Worm (Caenorhabditis elegans) whole organism, L4 larva: ENCODE data around the gene ule-3.

ENCODE experiments used
- D1046.2 ChIP-seq: fragments of 200-800 bp; sonication (Bioruptor generic); IDR thresholded peaks from 2 replicates; pipeline ENCODE4 v1.3.6; 2022; ENCODE audit warnings: missing genetic modification characterization, missing compliant biosample characterization
- F10B5.3 ChIP-seq: sonication (generic microtip); optimal IDR thresholded peaks from 2 replicates; lab custom pipeline; 2016; ENCODE audit warnings: mild to moderate bottlenecking, missing genetic modification characterization, missing compliant biosample characterization
- F37D6.2 ChIP-seq: sonication (generic microtip); optimal IDR thresholded peaks from 2 replicates; lab custom pipeline; 2016; ENCODE audit warnings: mild to moderate bottlenecking, missing genetic modification characterization, missing compliant biosample characterization
- F49E8.2 ChIP-seq: sonication (generic microtip); optimal IDR thresholded peaks from 2 replicates; lab custom pipeline; 2016; ENCODE audit warnings: missing compliant biosample characterization, mild to moderate bottlenecking, missing genetic modification characterization, borderline replicate concordance
- Y48G9A.11 ChIP-seq: fragments of 200-800 bp; sonication (Bioruptor generic); IDR thresholded peaks from 2 replicates; pipeline ENCODE4 v1.3.6; 2022; ENCODE audit warnings: missing genetic modification reagents, missing genetic modification characterization, missing compliant biosample characterization
- Y75B8A.6 ChIP-seq: fragments of 200-800 bp; sonication (Bioruptor generic); IDR thresholded peaks from 2 replicates; pipeline ENCODE4 v1.3.6; 2022; ENCODE audit warnings: missing genetic modification reagents, missing genetic modification characterization, missing compliant biosample characterization
- ZK546.5 ChIP-seq, 2 experiments: sonication (generic microtip); optimal IDR thresholded peaks; 2 replicates each; lab custom pipeline; 2017; ENCODE audit warnings: missing biosample characterization in 2 of 2, missing genetic modification characterization in 2 of 2
- arid-1 ChIP-seq: fragments of 200-800 bp; sonication (Bioruptor generic); conservative IDR thresholded peaks from 2 replicates; pipeline ENCODE4 v1.3.6; 2022; ENCODE audit warnings: missing genetic modification reagents, missing genetic modification characterization, missing compliant biosample characterization
- ceh-20 ChIP-seq: fragments of 200-800 bp; sonication (Bioruptor generic); IDR thresholded peaks from 2 replicates; pipeline ENCODE4 v1.3.6; 2022; ENCODE audit warnings: missing genetic modification reagents, missing genetic modification characterization, missing compliant biosample characterization
- ceh-28 ChIP-seq: fragments of 150-350 bp; optimal IDR thresholded peaks from 2 replicates; lab custom pipeline; 2014; ENCODE audit warnings: missing biosample characterization, missing genetic modification reagents, missing genetic modification characterization
- ceh-32 ChIP-seq: sonication (generic microtip); optimal IDR thresholded peaks from 2 replicates; lab custom pipeline; 2016; ENCODE audit warnings: mild to moderate bottlenecking, missing genetic modification characterization, missing compliant biosample characterization; ENCODE audit not compliant: poor library complexity
- ceh-44 ChIP-seq: fragments of 200-800 bp; sonication (Bioruptor generic); IDR thresholded peaks from 2 replicates; pipeline ENCODE4 v1.3.6; 2022; ENCODE audit warnings: missing genetic modification reagents, missing genetic modification characterization, missing compliant biosample characterization
- ceh-62 ChIP-seq: sonication (generic microtip); optimal IDR thresholded peaks from 2 replicates; lab custom pipeline; 2017; ENCODE audit warnings: missing biosample characterization, missing genetic modification characterization
- ceh-82 ChIP-seq: sonication (generic microtip); optimal IDR thresholded peaks from 2 replicates; lab custom pipeline; 2017; ENCODE audit warnings: missing biosample characterization, missing genetic modification characterization
- daf-12 ChIP-seq: fragments of 150-350 bp; optimal IDR thresholded peaks from 2 replicates; lab custom pipeline; 2014; ENCODE audit warnings: missing biosample characterization, missing genetic modification reagents, missing genetic modification characterization
- daf-19 ChIP-seq: fragments of 200-800 bp; sonication (Bioruptor generic); conservative IDR thresholded peaks from 2 replicates; pipeline ENCODE4 v1.3.6; 2022; ENCODE audit warnings: missing genetic modification characterization, missing compliant biosample characterization
- daf-8 ChIP-seq: fragments of 200-800 bp; sonication (Bioruptor generic); IDR thresholded peaks from 2 replicates; pipeline ENCODE4 v1.3.6; 2022; ENCODE audit warnings: missing genetic modification characterization, missing compliant biosample characterization
- dmd-6 ChIP-seq: fragments of 200-800 bp; sonication (Bioruptor generic); IDR thresholded peaks from 2 replicates; pipeline ENCODE4 v1.3.6; 2022; ENCODE audit warnings: missing genetic modification reagents, missing genetic modification characterization, missing compliant biosample characterization
- dve-1 ChIP-seq: sonication (generic microtip); optimal IDR thresholded peaks from 2 replicates; lab custom pipeline; 2017; ENCODE audit warnings: antibody characterized with exemption, mild to moderate bottlenecking, missing genetic modification characterization, missing compliant biosample characterization; ENCODE audit not compliant: insufficient read depth
- egl-27 ChIP-seq: sonication (generic microtip); optimal IDR thresholded peaks from 3 replicates; lab custom pipeline; 2017; ENCODE audit warnings: missing biosample characterization, missing genetic modification reagents, missing genetic modification characterization
- fos-1 ChIP-seq: fragments of 150-350 bp; optimal IDR thresholded peaks from 2 replicates; lab custom pipeline; 2014; ENCODE audit warnings: missing biosample characterization, missing genetic modification characterization
- hlh-11 ChIP-seq: fragments of 200-800 bp; sonication (Bioruptor generic); optimal IDR thresholded peaks from 2 replicates; lab custom pipeline; 2018; ENCODE audit warnings: mild to moderate bottlenecking, missing genetic modification characterization, missing compliant biosample characterization
- hlh-30 ChIP-seq: sonication (generic microtip); optimal IDR thresholded peaks from 2 replicates; lab custom pipeline; 2017; ENCODE audit warnings: antibody characterized with exemption, mild to moderate bottlenecking, missing genetic modification characterization, missing compliant biosample characterization; ENCODE audit not compliant: insufficient read depth
- lin-29 ChIP-seq: fragments of 200-800 bp; sonication (Bioruptor generic); IDR thresholded peaks from 2 replicates; pipeline ENCODE4 v1.3.6; 2022; ENCODE audit warnings: missing genetic modification reagents, missing genetic modification characterization, missing compliant biosample characterization
- lir-3 ChIP-seq: sonication (generic microtip); optimal IDR thresholded peaks from 2 replicates; lab custom pipeline; 2016; ENCODE audit warnings: mild to moderate bottlenecking, missing genetic modification characterization, missing compliant biosample characterization
- madf-9 ChIP-seq: fragments of 200-800 bp; sonication (Bioruptor generic); conservative IDR thresholded peaks from 2 replicates; pipeline ENCODE4 v1.3.6; 2022; ENCODE audit warnings: missing genetic modification reagents, missing genetic modification characterization, missing compliant biosample characterization
- mep-1 ChIP-seq: fragments of 150-350 bp; sonication (generic microtip); optimal IDR thresholded peaks from 3 replicates; lab custom pipeline; 2014; ENCODE audit warnings: missing biosample characterization, missing genetic modification characterization
- mes-2 ChIP-seq: sonication (generic microtip); optimal IDR thresholded peaks from 2 replicates; lab custom pipeline; 2016; ENCODE audit warnings: missing genotype, mild to moderate bottlenecking, missing genetic modification characterization, missing compliant biosample characterization; ENCODE audit not compliant: poor library complexity, severe bottlenecking
- mxl-2 ChIP-seq: fragments of 200-800 bp; sonication (Bioruptor generic); conservative IDR thresholded peaks from 2 replicates; pipeline ENCODE4 v1.3.6; 2022; ENCODE audit warnings: missing genetic modification reagents, missing genetic modification characterization, missing compliant biosample characterization
- nhr-10 ChIP-seq: fragments of 150-350 bp; optimal IDR thresholded peaks from 2 replicates; lab custom pipeline; 2014; ENCODE audit warnings: missing biosample characterization, missing genetic modification characterization
- nhr-102 ChIP-seq: sonication (generic microtip); optimal IDR thresholded peaks from 2 replicates; lab custom pipeline; 2016; ENCODE audit warnings: mild to moderate bottlenecking, missing genetic modification characterization, moderate library complexity, missing compliant biosample characterization
- nhr-25 ChIP-seq: sonication (generic microtip); optimal IDR thresholded peaks from 2 replicates; lab custom pipeline; 2017; ENCODE audit warnings: missing genetic modification characterization, mild to moderate bottlenecking, missing compliant biosample characterization, antibody characterized with exemption, moderate library complexity, borderline replicate concordance; ENCODE audit not compliant: insufficient read depth
- nhr-42 ChIP-seq: fragments of 200-800 bp; sonication (Bioruptor generic); IDR thresholded peaks from 2 replicates; pipeline ENCODE4 v1.3.6; 2022; ENCODE audit warnings: missing genetic modification characterization, missing compliant biosample characterization
- nhr-76 ChIP-seq: fragments of 150-350 bp; optimal IDR thresholded peaks from 2 replicates; lab custom pipeline; 2014; ENCODE audit warnings: missing biosample characterization, missing genetic modification characterization
- nhr-77 ChIP-seq: fragments of 150-350 bp; optimal IDR thresholded peaks from 2 replicates; lab custom pipeline; 2014; ENCODE audit warnings: missing biosample characterization, missing genetic modification characterization
- php-3 ChIP-seq: fragments of 200-800 bp; sonication (Bioruptor generic); IDR thresholded peaks from 2 replicates; pipeline ENCODE4 v1.3.6; 2022; ENCODE audit warnings: missing genetic modification reagents, missing genetic modification characterization, missing compliant biosample characterization
- sdz-12 ChIP-seq: fragments of 200-800 bp; sonication (Bioruptor generic); optimal IDR thresholded peaks from 2 replicates; lab custom pipeline; 2018; ENCODE audit warnings: mild to moderate bottlenecking, missing genetic modification characterization, missing compliant biosample characterization
- set-16 ChIP-seq: fragments of 200-800 bp; sonication (Bioruptor generic); IDR thresholded peaks from 2 replicates; pipeline ENCODE4 v1.3.6; 2022; ENCODE audit warnings: missing genetic modification reagents, missing genetic modification characterization, missing compliant biosample characterization
- snpc-4 ChIP-seq: fragments of 150-350 bp; optimal IDR thresholded peaks from 2 replicates; lab custom pipeline; 2014; ENCODE audit warnings: missing biosample characterization, missing genetic modification characterization
- unc-130 ChIP-seq: sonication (generic microtip); optimal IDR thresholded peaks from 2 replicates; lab custom pipeline; 2016; ENCODE audit warnings: missing genetic modification reagents, missing genetic modification characterization, missing compliant biosample characterization
- unc-62 ChIP-seq, 3 experiments: fragments of 150-350 bp in 1 of 3; sonication (generic microtip); optimal IDR thresholded peaks in 2 of 3; peaks in 1 of 3; 1 replicate in 1 of 3; 2 replicates in 2 of 3; lab custom pipeline; 2014 to 2017; ENCODE audit warnings: missing biosample characterization in 3 of 3, missing genetic modification characterization in 3 of 3, missing genetic modification reagents in 3 of 3, missing genotype in 1 of 3
- zag-1 ChIP-seq: fragments of 150-350 bp; optimal IDR thresholded peaks from 2 replicates; lab custom pipeline; 2014; ENCODE audit warnings: missing biosample characterization, missing genetic modification characterization
- zip-11 ChIP-seq: fragments of 200-800 bp; sonication (Bioruptor generic); IDR thresholded peaks from 2 replicates; pipeline ENCODE4 v1.3.6; 2022; ENCODE audit warnings: missing genetic modification characterization, missing compliant biosample characterization
- zip-2 ChIP-seq: fragments of 150-350 bp; optimal IDR thresholded peaks from 2 replicates; lab custom pipeline; 2014; ENCODE audit warnings: missing biosample characterization, missing genetic modification characterization

The ule-3 gene

ce11 chrV:10807862-10808327, 14.3 kb downstream of the ule-3 start, which contains the start of gene plrg-1 (continued):
- no peak for TF ChIP-seq D1046.2 (GFP tag; lab: Robert Waterston, UW)
- peak; percentile 76 for TF ChIP-seq lin-29
- TF ChIP-seq ceh-28 (tag; lab: Kevin White, UChicago): no peak
- peak; percentile 63; the same call in 1 of the 2 replicates for TF ChIP-seq zip-11 (GFP tag; lab: Robert Waterston, UW)
- TF ChIP-seq fos-1: no peak
- TF ChIP-seq arid-1 (GFP tag; lab: Robert Waterston, UW): peak; percentile 91
- TF ChIP-seq hlh-11 (tag; lab: Kevin White, UChicago): peak; percentile 89
- TF ChIP-seq ceh-20 (GFP tag; lab: Robert Waterston, UW): peak; percentile 89
- TF ChIP-seq mes-2: peak; percentile 97
- TF ChIP-seq F10B5.3: peak; percentile 60
- peak; percentile 93 for TF ChIP-seq mep-1 (tag; lab: Kevin White, UChicago)
- TF ChIP-seq Y75B8A.6 (GFP tag; lab: Robert Waterston, UW): no peak
- TF ChIP-seq ceh-44 (GFP tag; lab: Robert Waterston, UW): peak; percentile 89
- peak; percentile 68; the same call in 1 of the 2 replicates for TF ChIP-seq daf-19
- TF ChIP-seq lir-3 (tag; lab: Kevin White, UChicago): no peak
- TF ChIP-seq snpc-4 (tag; lab: Kevin White, UChicago): no peak
- peak in 1 of 2 experiments; percentile 7 for TF ChIP-seq ZK546.5 (tag; optimal IDR thresholded peaks at IDR 0.05; lab: Kevin White, UChicago)
- no peak for TF ChIP-seq set-16 (GFP tag; lab: Robert Waterston, UW)
- TF ChIP-seq unc-130 (GFP tag; lab: Kevin White, UChicago): peak; percentile 88
- peak; percentile 83 for TF ChIP-seq nhr-77 (tag; lab: Kevin White, UChicago)

ce11 chrV:10811763-10812162, 18.2 kb downstream of the ule-3 start, which contains the start of gene C29A12.22:
TSS of gene C29A12.22 (plus strand) at chrV:10812063.
- TF ChIP-seq nhr-76 (tag; lab: Kevin White, UChicago) (no peak), egl-27 (tag; lab: Kevin White, UChicago) (no peak), zag-1 (tag; lab: Kevin White, UChicago) (no peak), dmd-6 (GFP tag; lab: Robert Waterston, UW) (no peak), F37D6.2 (tag; lab: Kevin White, UChicago) (no peak), sdz-12 (GFP tag; lab: Kevin White, UChicago) (no peak), daf-8 (no peak), nhr-42 (GFP tag; lab: Robert Waterston, UW) (no peak), nhr-10 (tag; lab: Kevin White, UChicago) (no peak), snpc-4 (tag; lab: Kevin White, UChicago) (no peak), ceh-62 (tag; lab: Kevin White, UChicago) (no peak), ceh-82 (tag; lab: Kevin White, UChicago) (no peak), madf-9 (GFP tag; lab: Robert Waterston, UW) (no peak), daf-19 (no peak), daf-12 (tag; lab: Kevin White, UChicago) (no peak), zip-2 (no peak), nhr-25 (tag; lab: Kevin White, UChicago) (no peak)

ce11 chrV:10813425-10814156, 20.0 kb downstream of the ule-3 start, which contains the start of the genes C29A12.1 and lig-1:
TSS of gene C29A12.1 (minus strand) at chrV:10813487.
TSS of gene lig-1 (plus strand) at chrV:10814106.
- TF ChIP-seq ceh-62 (tag; lab: Kevin White, UChicago): no peak
- TF ChIP-seq mxl-2 (GFP tag; lab: Robert Waterston, UW): no peak
- TF ChIP-seq ceh-44 (GFP tag; lab: Robert Waterston, UW): no peak
- no peak for TF ChIP-seq unc-62 (GFP tag; optimal IDR thresholded peaks at IDR 0.05 in 1 of 2; lab: Kevin White, UChicago)
- TF ChIP-seq unc-62 (tag; optimal IDR thresholded peaks at IDR 0.05; lab: Kevin White, UChicago): no peak
- no peak for TF ChIP-seq F37D6.2 (tag; lab: Kevin White, UChicago)
- TF ChIP-seq php-3 (GFP tag; lab: Robert Waterston, UW): no peak
- TF ChIP-seq Y48G9A.11: peak; percentile 44; the same call in 1 of the 2 replicates
- TF ChIP-seq F49E8.2 (tag; lab: Kevin White, UChicago): peak; percentile 72
- TF ChIP-seq dve-1 (tag; lab: Kevin White, UChicago): no peak
- no peak for TF ChIP-seq ceh-32
- TF ChIP-seq hlh-11 (tag; lab: Kevin White, UChicago): no peak
- TF ChIP-seq nhr-42 (GFP tag; lab: Robert Waterston, UW): no peak
- no peak for TF ChIP-seq nhr-25 (tag; lab: Kevin White, UChicago)
- TF ChIP-seq F10B5.3: no peak
- TF ChIP-seq hlh-30 (tag; lab: Kevin White, UChicago): peak; percentile 61
- peak; percentile 66 for TF ChIP-seq mes-2
- no peak for TF ChIP-seq nhr-102 (tag; lab: Kevin White, UChicago)
- TF ChIP-seq egl-27 (tag; lab: Kevin White, UChicago): no peak
